Fruit fly (Drosophila melanogaster) whole organism, embryonic: Measurements from ENCODE around the gene CG31268.

Source experiments
- Adf1 ChIP-seq: fragments of 200-800 bp; sonication (Bioruptor generic); IDR thresholded peaks from 2 replicates; pipeline ENCODE4 v1.3.6; 2022; ENCODE audit warnings: missing biosample characterization, missing genetic modification characterization
- B-H2 ChIP-seq: fragments of 200-800 bp; sonication (Bioruptor generic); optimal IDR thresholded peaks from 2 replicates; lab custom pipeline; 2018; ENCODE audit warnings: missing biosample characterization, mild to moderate bottlenecking, missing genetic modification characterization
- BtbVII ChIP-seq: fragments of 200-800 bp; sonication (Bioruptor generic); optimal IDR thresholded peaks from 3 replicates; lab custom pipeline; 2017; ENCODE audit warnings: missing biosample characterization, mild to moderate bottlenecking, missing genetic modification characterization
- CG1233 ChIP-seq: fragments of 200-800 bp; sonication (Bioruptor generic); optimal IDR thresholded peaks from 4 replicates; lab custom pipeline; 2018; ENCODE audit warnings: missing biosample characterization, mild to moderate bottlenecking, missing genetic modification characterization
- CG12769 ChIP-seq: fragments of 200-800 bp; sonication (Bioruptor generic); optimal IDR thresholded peaks from 2 replicates; lab custom pipeline; 2019; ENCODE audit warnings: missing biosample characterization, mild to moderate bottlenecking, missing genetic modification characterization, moderate library complexity
- CG15479 ChIP-seq: fragments of 200-800 bp; sonication (Bioruptor generic); optimal IDR thresholded peaks from 3 replicates; lab custom pipeline; 2019; ENCODE audit warnings: missing biosample characterization, mild to moderate bottlenecking, missing genetic modification characterization, moderate library complexity
- CG15514 ChIP-seq: fragments of 200-800 bp; sonication (Bioruptor generic); optimal IDR thresholded peaks from 3 replicates; lab custom pipeline; 2017; ENCODE audit warnings: missing biosample characterization, missing genetic modification characterization, mild to moderate bottlenecking, moderate library complexity, missing genetic modification reagents
- CG3065 ChIP-seq: fragments of 200-800 bp; sonication (Bioruptor generic); optimal IDR thresholded peaks from 2 replicates; lab custom pipeline; 2016; ENCODE audit warnings: missing biosample characterization, missing genetic modification characterization
- CG3163 ChIP-seq: fragments of 200-800 bp; sonication (Bioruptor generic); optimal IDR thresholded peaks from 3 replicates; lab custom pipeline; 2016; ENCODE audit warnings: missing biosample characterization, missing genetic modification characterization
- CG3281 ChIP-seq: fragments of 200-800 bp; sonication (Bioruptor generic); optimal IDR thresholded peaks from 3 replicates; lab custom pipeline; 2017; ENCODE audit warnings: missing biosample characterization, mild to moderate bottlenecking, missing genetic modification characterization
- CG5245 ChIP-seq: fragments of 200-800 bp; sonication (Bioruptor generic); optimal IDR thresholded peaks from 3 replicates; lab custom pipeline; 2016; ENCODE audit warnings: missing biosample characterization, missing genetic modification characterization
- CG6175 ChIP-seq: fragments of 200-800 bp; sonication (Bioruptor generic); IDR thresholded peaks from 3 replicates; pipeline ENCODE4 v1.3.6; 2022; ENCODE audit warnings: missing biosample characterization, missing genetic modification characterization
- CG6813 ChIP-seq: fragments of 200-800 bp; sonication (Bioruptor generic); optimal IDR thresholded peaks from 2 replicates; lab custom pipeline; 2017; ENCODE audit warnings: missing biosample characterization, missing genetic modification characterization, mild to moderate bottlenecking, moderate library complexity, missing genetic modification reagents
- CG9932 ChIP-seq: fragments of 200-800 bp; sonication (Bioruptor generic); IDR thresholded peaks from 2 replicates; pipeline ENCODE4 v1.3.6; 2022; ENCODE audit warnings: missing biosample characterization, missing genetic modification characterization
- CrebB ChIP-seq: fragments of 200-800 bp; sonication (Bioruptor generic); optimal IDR thresholded peaks from 3 replicates; lab custom pipeline; 2018; ENCODE audit warnings: missing biosample characterization, mild to moderate bottlenecking, missing genetic modification characterization
- Drgx ChIP-seq: fragments of 200-800 bp; sonication (Bioruptor generic); IDR thresholded peaks from 2 replicates; pipeline ENCODE4 v1.3.6; 2022; ENCODE audit warnings: missing biosample characterization, missing genetic modification characterization
- GATAe ChIP-seq: fragments of 200-800 bp; sonication (Bioruptor generic); conservative IDR thresholded peaks from 2 replicates; pipeline ENCODE4 v1.3.6; 2022; ENCODE audit warnings: missing biosample characterization, missing genetic modification characterization
- H15 ChIP-seq: fragments of 200-800 bp; sonication (Bioruptor generic); IDR thresholded peaks from 3 replicates; pipeline ENCODE4 v1.3.6; 2022; ENCODE audit warnings: missing biosample characterization, missing genetic modification characterization
- HLH3B ChIP-seq: fragments of 200-800 bp; sonication (Bioruptor generic); IDR thresholded peaks from 2 replicates; pipeline ENCODE4 v1.3.6; 2022; ENCODE audit warnings: missing biosample characterization, missing genetic modification characterization
- Hr78 ChIP-seq, 2 experiments: fragments of 200-800 bp in 1 of 2; fragments of >200 bp in 1 of 2; sonication (Bioruptor generic) in 1 of 2; optimal IDR thresholded peaks; 2 replicates each; lab custom pipeline; 2017 to 2019; ENCODE audit warnings: missing biosample characterization in 2 of 2, missing genetic modification characterization in 2 of 2, mild to moderate bottlenecking in 1 of 2, moderate library complexity in 1 of 2
- MESR4 ChIP-seq: fragments of 200-800 bp; sonication (Bioruptor generic); optimal IDR thresholded peaks from 2 replicates; lab custom pipeline; 2018; ENCODE audit warnings: missing biosample characterization, mild to moderate bottlenecking, missing genetic modification characterization, moderate library complexity
- Med ChIP-seq: fragments of 200-800 bp; sonication (Bioruptor generic); peaks from one replicate; lab custom pipeline; 2016; ENCODE audit warnings: missing biosample characterization, missing genetic modification characterization, mild to moderate bottlenecking, inconsistent platforms, moderate library complexity
- NK7.1 ChIP-seq: fragments of 200-800 bp; sonication (Bioruptor generic); optimal IDR thresholded peaks from 3 replicates; lab custom pipeline; 2016; ENCODE audit warnings: missing biosample characterization, missing genetic modification characterization
- Ravus ChIP-seq: fragments of 200-800 bp; sonication (Bioruptor generic); IDR thresholded peaks from 2 replicates; pipeline ENCODE4 v1.3.6; 2022; ENCODE audit warnings: missing biosample characterization, missing genetic modification characterization
- Rfx ChIP-seq: fragments of 200-800 bp; sonication (Bioruptor generic); IDR thresholded peaks from 2 replicates; pipeline ENCODE4 v1.3.6; 2022; ENCODE audit warnings: missing biosample characterization, missing genetic modification characterization
- Tbp ChIP-seq: fragments of >200 bp; optimal IDR thresholded peaks from 2 replicates; lab custom pipeline; 2018; ENCODE audit warnings: missing biosample characterization, missing genetic modification characterization
- Xbp1 ChIP-seq: fragments of 200-800 bp; sonication (Bioruptor generic); optimal IDR thresholded peaks from 3 replicates; lab custom pipeline; 2016; ENCODE audit warnings: missing biosample characterization, mild to moderate bottlenecking, missing genetic modification characterization
- bbx ChIP-seq: fragments of 200-800 bp; sonication (Bioruptor generic); IDR thresholded peaks from 2 replicates; pipeline ENCODE4 v1.3.6; 2022; ENCODE audit warnings: missing biosample characterization, missing genetic modification characterization; ENCODE audit not compliant: partially characterized antibody
- bowl ChIP-seq: fragments of 200-800 bp; sonication (Bioruptor generic); IDR thresholded peaks from 2 replicates; pipeline ENCODE4 v1.3.6; 2022; ENCODE audit warnings: missing biosample characterization, missing genetic modification characterization
- bsh ChIP-seq, 2 experiments: fragments of 200-800 bp; sonication (Bioruptor generic); optimal IDR thresholded peaks; 2 replicates each; lab custom pipeline; 2017 to 2018; ENCODE audit warnings: mild to moderate bottlenecking in 2 of 2, missing biosample characterization in 2 of 2, missing genetic modification characterization in 2 of 2, moderate library complexity in 1 of 2
- caup ChIP-seq: fragments of 200-800 bp; sonication (Bioruptor generic); optimal IDR thresholded peaks from 3 replicates; lab custom pipeline; 2017; ENCODE audit warnings: missing biosample characterization, mild to moderate bottlenecking, missing genetic modification characterization, moderate library complexity; ENCODE audit not compliant: severe bottlenecking
- chinmo ChIP-seq: fragments of 200-800 bp; sonication (Bioruptor generic); IDR thresholded peaks from 4 replicates; pipeline ENCODE4 v1.3.6; 2022; ENCODE audit warnings: missing biosample characterization, missing genetic modification characterization; ENCODE audit not compliant: partially characterized antibody
- dimm ChIP-seq: fragments of 200-800 bp; sonication (Bioruptor generic); IDR thresholded peaks from 2 replicates; pipeline ENCODE4 v1.3.6; 2022; ENCODE audit warnings: missing biosample characterization, missing genetic modification characterization
- dpn ChIP-seq, 2 experiments: fragments of 200-800 bp; sonication (Bioruptor generic); optimal IDR thresholded peaks; 3 replicates each; lab custom pipeline; 2016; ENCODE audit warnings: missing biosample characterization in 2 of 2, missing genetic modification characterization in 2 of 2
- gfzf ChIP-seq: fragments of 200-800 bp; sonication (Bioruptor generic); optimal IDR thresholded peaks from 2 replicates; lab custom pipeline; 2016; ENCODE audit warnings: missing biosample characterization, mild to moderate bottlenecking, missing genetic modification characterization, moderate library complexity
- jigr1 ChIP-seq: fragments of 200-800 bp; sonication (Bioruptor generic); IDR thresholded peaks from 3 replicates; pipeline ENCODE4 v1.3.6; 2022; ENCODE audit warnings: missing biosample characterization, missing genetic modification characterization
- kni ChIP-seq: fragments of 200-800 bp; sonication (Bioruptor generic); optimal IDR thresholded peaks from 3 replicates; lab custom pipeline; 2017; ENCODE audit warnings: mild to moderate bottlenecking, missing biosample characterization, missing genetic modification reagents, missing genetic modification characterization
- knrl ChIP-seq: fragments of 200-800 bp; sonication (Bioruptor generic); IDR thresholded peaks from 3 replicates; pipeline ENCODE4 v1.3.6; 2022; ENCODE audit warnings: missing biosample characterization, missing genetic modification characterization; ENCODE audit not compliant: partially characterized antibody
- lab ChIP-seq: fragments of 200-800 bp; sonication (Bioruptor generic); optimal IDR thresholded peaks from 3 replicates; lab custom pipeline; 2017; ENCODE audit warnings: missing biosample characterization, missing genetic modification characterization, mild to moderate bottlenecking, moderate library complexity, missing genetic modification reagents
- lilli ChIP-seq: fragments of 200-800 bp; sonication (Bioruptor generic); optimal IDR thresholded peaks from 3 replicates; lab custom pipeline; 2016; ENCODE audit warnings: missing biosample characterization, missing genetic modification characterization
- mirr ChIP-seq: fragments of 200-800 bp; sonication (Bioruptor generic); optimal IDR thresholded peaks from 3 replicates; lab custom pipeline; 2018; ENCODE audit warnings: missing biosample characterization, mild to moderate bottlenecking, missing genetic modification characterization
- nmo ChIP-seq: fragments of 200-800 bp; sonication (Bioruptor generic); optimal IDR thresholded peaks from 2 replicates; lab custom pipeline; 2018; ENCODE audit warnings: missing biosample characterization, mild to moderate bottlenecking, missing genetic modification characterization, moderate library complexity
- nom ChIP-seq: fragments of 200-800 bp; sonication (Bioruptor generic); optimal IDR thresholded peaks from 2 replicates; lab custom pipeline; 2017; ENCODE audit warnings: missing biosample characterization, missing genetic modification characterization, mild to moderate bottlenecking, moderate library complexity, missing genetic modification reagents
- prd ChIP-seq, 3 experiments: fragments of >200 bp in 2 of 3; fragments of 200-800 bp in 1 of 3; sonication (Bioruptor generic) in 1 of 3; optimal IDR thresholded peaks in 2 of 3; IDR thresholded peaks in 1 of 3; 2 replicates in 2 of 3; 3 replicates in 1 of 3; pipeline versions ENCODE4 v1.3.6 to Lab custom; 2017 to 2022; ENCODE audit warnings: missing biosample characterization in 1 of 3, missing genetic modification characterization in 1 of 3
- pros ChIP-seq: fragments of 200-800 bp; sonication (Bioruptor generic); optimal IDR thresholded peaks from 3 replicates; lab custom pipeline; 2019; ENCODE audit warnings: missing biosample characterization, mild to moderate bottlenecking, missing genetic modification characterization, moderate library complexity
- ranshi ChIP-seq: fragments of 200-800 bp; sonication (Bioruptor generic); IDR thresholded peaks from 2 replicates; pipeline ENCODE4 v1.3.6; 2022; ENCODE audit warnings: missing biosample characterization, missing genetic modification characterization
- trh ChIP-seq: fragments of 200-800 bp; sonication (Bioruptor generic); optimal IDR thresholded peaks from 2 replicates; lab custom pipeline; 2016; ENCODE audit warnings: missing biosample characterization, missing genetic modification characterization
- tup ChIP-seq: fragments of 200-800 bp; sonication (Bioruptor generic); optimal IDR thresholded peaks from 2 replicates; lab custom pipeline; 2016; ENCODE audit warnings: missing biosample characterization, mild to moderate bottlenecking, missing genetic modification characterization, moderate library complexity

CG31268 gene

DNA sequence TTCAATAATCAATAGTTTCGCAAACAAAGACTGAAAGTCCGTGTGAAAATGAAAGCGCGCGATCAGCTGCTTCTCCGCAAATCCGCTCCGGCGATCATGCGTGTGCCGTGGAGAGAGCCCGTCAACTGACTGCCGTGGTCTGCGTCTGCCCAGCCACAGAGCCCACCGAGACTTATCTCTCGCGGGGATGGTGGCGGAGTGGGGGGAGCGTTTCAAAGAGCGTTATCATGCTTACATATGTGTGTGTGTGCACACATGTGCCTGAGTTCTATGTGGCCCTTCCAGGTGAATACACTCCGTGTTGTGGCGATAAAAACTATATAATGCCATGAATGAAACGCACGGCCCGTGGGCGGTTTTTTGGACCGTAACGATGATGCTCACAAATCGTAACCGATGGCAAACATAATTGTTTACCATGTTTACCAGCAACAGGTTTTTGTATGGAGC lies 46.4 kb downstream of the CG31268 start (continued):
- TF ChIP-seq CG15514 (GFP tag; lab: Kevin White, UChicago) (peak; percentile 22), nom (GFP tag; lab: Kevin White, UChicago) (peak; percentile 42), nmo (GFP tag; lab: Kevin White, UChicago) (no peak), CG3163 (GFP tag; lab: Kevin White, UChicago) (peak; percentile 17), NK7.1 (GFP tag; lab: Kevin White, UChicago) (no peak), GATAe (GFP tag; lab: Robert Waterston, UW) (peak; percentile 95), MESR4 (GFP tag; lab: Kevin White, UChicago) (peak; percentile 13), chinmo (GFP tag; lab: Robert Waterston, UW) (peak; percentile 93), prd (optimal IDR thresholded peaks at IDR 0.05; lab: Kevin White, UChicago) (no peak), prd (GFP tag; IDR thresholded peaks at IDR 0.05; lab: Robert Waterston, UW) (no peak), Tbp (no peak), CG12769 (tag; lab: Kevin White, UChicago) (peak; percentile 60), CrebB (tag; lab: Kevin White, UChicago) (peak; percentile 44), mirr (GFP tag; lab: Kevin White, UChicago) (peak; percentile 86), CG9932 (GFP tag; lab: Robert Waterston, UW) (peak; percentile 47), H15 (GFP tag; lab: Robert Waterston, UW) (no peak), Rfx (GFP tag; lab: Robert Waterston, UW) (peak; percentile 19; the same call in 1 of the 2 replicates), ranshi (GFP tag; lab: Robert Waterston, UW) (no peak; the same call in 1 of the 2 replicates), dimm (GFP tag; lab: Robert Waterston, UW) (no peak), CG6175 (GFP tag; lab: Robert Waterston, UW) (peak; percentile 70; the same call in 1 of the 3 replicates), bowl (GFP tag; lab: Robert Waterston, UW) (0 out of 2 replicates have a peak, but pooled peaks have one; percentile 31), trh (GFP tag; lab: Kevin White, UChicago) (no peak), Hr78 (GFP tag; optimal IDR thresholded peaks at IDR 0.05; lab: Kevin White, UChicago) (no peak), caup (GFP tag; lab: Kevin White, UChicago) (peak; percentile 15), pros (GFP tag; lab: Kevin White, UChicago) (peak; percentile 20), CG3065 (no peak), CG15479 (GFP tag; lab: Kevin White, UChicago) (peak; percentile 77), CG1233 (peak; percentile 29), jigr1 (no peak), Adf1 (GFP tag; lab: Robert Waterston, UW) (peak; percentile 61; the same call in 1 of the 2 replicates), Med (GFP tag; lab: Kevin White, UChicago) (peak; percentile 88), CG6813 (GFP tag; lab: Kevin White, UChicago) (peak; percentile 3), dpn (GFP tag; optimal IDR thresholded peaks at IDR 0.05; lab: Kevin White, UChicago) (no peak), lilli (GFP tag; lab: Kevin White, UChicago) (peak; percentile 7), CG3281 (GFP tag; lab: Kevin White, UChicago) (peak; percentile 17), kni (GFP tag; lab: Kevin White, UChicago) (peak; percentile 39), tup (GFP tag; lab: Kevin White, UChicago) (no peak), lab (GFP tag; lab: Kevin White, UChicago) (peak; percentile 64), Ravus (no peak), CG5245 (no peak), bbx (0 out of 2 replicates have a peak, but pooled peaks have one; percentile 29), knrl (GFP tag; lab: Robert Waterston, UW) (0 out of 3 replicates have a peak, but pooled peaks have one; percentile 18), HLH3B (GFP tag; lab: Robert Waterston, UW) (peak; percentile 43; the same call in 1 of the 2 replicates), Xbp1 (GFP tag; lab: Kevin White, UChicago) (no peak), Drgx (GFP tag; lab: Robert Waterston, UW) (no peak), BtbVII (peak; percentile 19), B-H2 (GFP tag; lab: Kevin White, UChicago) (peak; percentile 38), gfzf (GFP tag; lab: Kevin White, UChicago) (no peak), bsh (GFP tag; optimal IDR thresholded peaks at IDR 0.05; lab: Kevin White, UChicago) (no peak)
